Fruit fly (Drosophila melanogaster): ENCODE measurements around the gene slp2.

slp2 gene

dm6 chr2L:3818903-3819302, 17.7 kb upstream of the slp2 start (continued):
- TF ChIP-seq Hsf (GFP tag; optimal IDR thresholded peaks at IDR 0.05), result peak; percentile 19
- TF ChIP-seq CG10959 (GFP tag; IDR thresholded peaks at IDR 0.05), result 0 out of 2 replicates have a peak, but pooled peaks have one; percentile 18
- no peak for TF ChIP-seq salm (tag; optimal IDR thresholded peaks at IDR 0.05)
- no peak for TF ChIP-seq CG9876 (GFP tag; optimal IDR thresholded peaks at IDR 0.05)
- no peak for TF ChIP-seq CG3281 (GFP tag; optimal IDR thresholded peaks at IDR 0.05)
- no peak for TF ChIP-seq sc (optimal IDR thresholded peaks at IDR 0.05)
- no peak for TF ChIP-seq sc (GFP tag; optimal IDR thresholded peaks at IDR 0.05)
- no peak for TF ChIP-seq Kr (GFP tag; optimal IDR thresholded peaks at IDR 0.05)
- no peak for TF ChIP-seq Deaf1 (tag; optimal IDR thresholded peaks at IDR 0.05)
- TF ChIP-seq insv (GFP tag; optimal IDR thresholded peaks at IDR 0.05), result no peak
- no peak for TF ChIP-seq pzg (GFP tag; optimal IDR thresholded peaks at IDR 0.05)
- no peak for TF ChIP-seq sima (GFP tag; optimal IDR thresholded peaks at IDR 0.05)
- no peak for TF ChIP-seq ci (GFP tag; IDR thresholded peaks at IDR 0.05)
- TF ChIP-seq Usf (GFP tag; optimal IDR thresholded peaks at IDR 0.05), result no peak
- no peak for TF ChIP-seq CG14860 (GFP tag; IDR thresholded peaks at IDR 0.05; ENCODE audit: partially characterized antibody)
- no peak for TF ChIP-seq CG7839 (tag; optimal IDR thresholded peaks at IDR 0.05)
- no peak for TF ChIP-seq CG10654 (GFP tag; optimal IDR thresholded peaks at IDR 0.05)
- TF ChIP-seq dmrt99B (tag; optimal IDR thresholded peaks at IDR 0.05), result no peak
- TF ChIP-seq MESR4 (GFP tag; optimal IDR thresholded peaks at IDR 0.05), result no peak
- peak; percentile 61 for TF ChIP-seq ac (GFP tag; optimal IDR thresholded peaks at IDR 0.05)
- peak in 1 of 2 experiments; percentile 15 for TF ChIP-seq bsh (GFP tag; optimal IDR thresholded peaks at IDR 0.05)
- no peak for TF ChIP-seq NFAT (GFP tag; IDR thresholded peaks at IDR 0.05)
- TF ChIP-seq CG11504 (tag; optimal IDR thresholded peaks at IDR 0.05), result no peak
- no peak for TF ChIP-seq HHEX (GFP tag; optimal IDR thresholded peaks at IDR 0.05)
- no peak for TF ChIP-seq cad (GFP tag; optimal IDR thresholded peaks at IDR 0.05)
- TF ChIP-seq gsb-n (tag; optimal IDR thresholded peaks at IDR 0.05), result no peak
- TF ChIP-seq pnt (GFP tag; optimal IDR thresholded peaks at IDR 0.05), result no peak
- TF ChIP-seq eve (GFP tag; optimal IDR thresholded peaks at IDR 0.05), result no peak
- peak; percentile 66 for TF ChIP-seq ara (GFP tag; IDR thresholded peaks at IDR 0.05)
- TF ChIP-seq fd102C (GFP tag; optimal IDR thresholded peaks at IDR 0.05), result peak; percentile 65
- no peak for TF ChIP-seq CG31388 (GFP tag; optimal IDR thresholded peaks at IDR 0.05)
- no peak for TF ChIP-seq ken (GFP tag; IDR thresholded peaks at IDR 0.05)
- TF ChIP-seq vfl (GFP tag; optimal IDR thresholded peaks at IDR 0.05), result no peak
- TF ChIP-seq CoRest (tag; optimal IDR thresholded peaks at IDR 0.05), result no peak
- TF ChIP-seq CG31365 (tag; optimal IDR thresholded peaks at IDR 0.05), result no peak
- no peak for TF ChIP-seq Bgb (GFP tag; IDR thresholded peaks at IDR 0.05; ENCODE audit: partially characterized antibody)
- TF ChIP-seq luna (GFP tag; optimal IDR thresholded peaks at IDR 0.05), result no peak
- TF ChIP-seq Lpt (GFP tag; optimal IDR thresholded peaks at IDR 0.05), result no peak
- TF ChIP-seq Dek (tag; optimal IDR thresholded peaks at IDR 0.05), result no peak
- TF ChIP-seq vvl (GFP tag; IDR thresholded peaks at IDR 0.05), result no peak
- peak; percentile 60 for TF ChIP-seq CG17829 (tag; optimal IDR thresholded peaks at IDR 0.05)
- no peak for TF ChIP-seq GATAe (GFP tag; conservative IDR thresholded peaks at IDR 0.05)
- TF ChIP-seq zfh2 (GFP tag; optimal IDR thresholded peaks at IDR 0.05), result no peak
- no peak for TF ChIP-seq btn (GFP tag; optimal IDR thresholded peaks at IDR 0.05)
- TF ChIP-seq sens-2 (GFP tag; IDR thresholded peaks at IDR 0.05), result no peak
- TF ChIP-seq fu2 (GFP tag; optimal IDR thresholded peaks at IDR 0.05), result no peak
- no peak for TF ChIP-seq D19A (tag; optimal IDR thresholded peaks at IDR 0.05)
- no peak for TF ChIP-seq hb (GFP tag; IDR thresholded peaks at IDR 0.05; ENCODE audit: partially characterized antibody)
- TF ChIP-seq CG5953 (GFP tag; IDR thresholded peaks at IDR 0.05), result no peak
- TF ChIP-seq CG34376 (GFP tag; optimal IDR thresholded peaks at IDR 0.05), result no peak
- TF ChIP-seq CG14014 (GFP tag; IDR thresholded peaks at IDR 0.05), result no peak
- no peak for TF ChIP-seq maf-S (GFP tag; optimal IDR thresholded peaks at IDR 0.05)
- TF ChIP-seq CG30403 (GFP tag; optimal IDR thresholded peaks at IDR 0.05), result no peak
